Worm (Caenorhabditis elegans): ENCODE data around the gene C34E10.9.

ce11 chrIII:5260394-5260793 is 2.8 kb downstream of the C34E10.9 start, which contains the start of gene gop-3:
- TF ChIP-seq flt-1 (GFP tag; IDR thresholded peaks at IDR 0.05) (no peak), tab-1 (GFP tag; IDR thresholded peaks at IDR 0.05) (no peak), ztf-29 (GFP tag; IDR thresholded peaks at IDR 0.05) (no peak), ztf-23 (GFP tag; IDR thresholded peaks at IDR 0.05) (no peak), T22C8.4 (GFP tag; IDR thresholded peaks at IDR 0.05) (no peak), ref-1 (GFP tag; conservative IDR thresholded peaks at IDR 0.05) (no peak), med-1 (GFP tag; optimal IDR thresholded peaks at IDR 0.05; ENCODE audit: insufficient read depth) (no peak), klf-2 (GFP tag; conservative IDR thresholded peaks at IDR 0.05) (no peak), cog-1 (tag; optimal IDR thresholded peaks at IDR 0.05) (no peak)

All from whole organism, midembryonic.